Worm (Caenorhabditis elegans): ENCODE measurements around the gene srh-215.

- TF ChIP-seq fkh-2 (tag; optimal IDR thresholded peaks at IDR 0.05) (no peak), nhr-11 (tag; optimal IDR thresholded peaks at IDR 0.05) (no peak), unc-39 (tag; optimal IDR thresholded peaks at IDR 0.05) (no peak), jun-1 (tag; optimal IDR thresholded peaks at IDR 0.05) (no peak), lin-15B (tag; optimal IDR thresholded peaks at IDR 0.05) (no peak), nhr-25 (tag; optimal IDR thresholded peaks at IDR 0.05) (no peak), pqm-1 (tag; optimal IDR thresholded peaks at IDR 0.05) (no peak), pha-4 (tag; optimal IDR thresholded peaks at IDR 0.05) (no peak), ztf-11 (tag; optimal IDR thresholded peaks at IDR 0.05) (no peak), egl-27 (tag; optimal IDR thresholded peaks at IDR 0.05) (no peak), ceh-82 (tag; optimal IDR thresholded peaks at IDR 0.05) (no peak), R02D3.7 (tag; optimal IDR thresholded peaks at IDR 0.05) (no peak), nhr-76 (tag; optimal IDR thresholded peaks at IDR 0.05) (no peak)
These were observed 2.4 kb downstream of the srh-215 start, which contains the start of gene srh-214 for ce11 chrV:16829396-16829795.

Measured in whole organism, L3 larva.